Worm (Caenorhabditis elegans) whole organism, young adult: ENCODE results near the gene Y57E12AL.6.

Source experiments
- zim-3 ChIP-seq: sonication (generic microtip); optimal IDR thresholded peaks from 2 replicates; lab custom pipeline; 2017; ENCODE audit warnings: mild to moderate bottlenecking, missing genetic modification characterization, moderate library complexity, missing compliant biosample characterization
- ztf-28 ChIP-seq: fragments of 200-800 bp; sonication (Bioruptor generic); IDR thresholded peaks from 2 replicates; pipeline ENCODE4 v1.3.6; 2022; ENCODE audit warnings: missing genetic modification reagents, missing genetic modification characterization, missing compliant biosample characterization
- ztf-6 ChIP-seq: fragments of 200-800 bp; sonication (Bioruptor generic); IDR thresholded peaks from 2 replicates; pipeline ENCODE4 v1.3.6; 2022; ENCODE audit warnings: missing genetic modification reagents, missing genetic modification characterization, missing compliant biosample characterization

ce11 chrV:7093720-7094401 is 33.6 kb upstream of the Y57E12AL.6 start, which contains the start of gene nhr-135:
- TF ChIP-seq ztf-6 (GFP tag; lab: Robert Waterston, UW) = no peak
- no peak for TF ChIP-seq zim-3 (tag; lab: Kevin White, UChicago)
- no peak for TF ChIP-seq ztf-28 (GFP tag; lab: Robert Waterston, UW)
